Worm (Caenorhabditis elegans): Measurements from ENCODE around the gene math-14.

DNA sequence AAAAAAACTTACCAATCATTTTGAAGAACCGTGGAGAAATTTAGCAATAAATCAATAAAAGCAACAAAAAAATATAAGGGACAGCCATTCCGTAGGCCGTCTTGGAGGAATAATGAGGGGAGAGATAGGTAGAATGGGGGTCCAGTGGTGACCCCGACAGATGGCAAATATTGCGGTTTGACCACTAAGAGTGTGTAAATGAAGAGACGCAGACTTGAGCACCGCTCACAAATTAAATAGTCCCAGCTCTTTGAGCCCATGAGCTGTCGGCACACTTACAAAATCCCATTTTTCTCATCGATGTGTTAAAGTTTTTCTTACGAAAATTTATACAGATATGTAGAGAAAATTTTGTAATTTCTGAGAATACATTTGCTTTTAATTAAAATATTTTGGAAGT, 48.4 kb upstream of the math-14 start, which contains the start of gene fbxa-3:
- TF ChIP-seq him-1 (tag; optimal IDR thresholded peaks at IDR 0.05), result no peak
- TF ChIP-seq W03F9.2 (tag; optimal IDR thresholded peaks at IDR 0.05), result no peak
- no peak for TF ChIP-seq dao-5 (tag; optimal IDR thresholded peaks at IDR 0.05)

All from whole organism, L4/young adult.